Worm (Caenorhabditis elegans) whole organism, late embryonic: Measurements from ENCODE around the gene plc-2.

Experiments
- F13H6.1 ChIP-seq: sonication (generic microtip); optimal IDR thresholded peaks from 2 replicates; lab custom pipeline; 2016; ENCODE audit warnings: missing genetic modification characterization, missing compliant biosample characterization
- K09A11.1 ChIP-seq: sonication (generic microtip); optimal IDR thresholded peaks from 2 replicates; lab custom pipeline; 2017; ENCODE audit warnings: antibody characterized with exemption, mild to moderate bottlenecking, missing genetic modification characterization, missing compliant biosample characterization; ENCODE audit not compliant: insufficient read depth
- T23F11.4 ChIP-seq: fragments of 200-800 bp; sonication (Bioruptor generic); optimal IDR thresholded peaks from 2 replicates; lab custom pipeline; 2018; ENCODE audit warnings: mild to moderate bottlenecking, missing genetic modification characterization, missing compliant biosample characterization
- Y22D7AL.16 ChIP-seq: sonication (generic microtip); optimal IDR thresholded peaks from 2 replicates; lab custom pipeline; 2016; ENCODE audit warnings: missing genetic modification characterization, missing compliant biosample characterization
- ahr-1 ChIP-seq: sonication (generic microtip); optimal IDR thresholded peaks from 2 replicates; lab custom pipeline; 2016; ENCODE audit warnings: missing genetic modification characterization, missing compliant biosample characterization
- ceh-22 ChIP-seq: sonication (generic microtip); optimal IDR thresholded peaks from 2 replicates; lab custom pipeline; 2017; ENCODE audit warnings: missing biosample characterization, missing genetic modification characterization
- ceh-30 ChIP-seq: fragments of 150-350 bp; optimal IDR thresholded peaks from 2 replicates; lab custom pipeline; 2014; ENCODE audit warnings: missing biosample characterization, missing genetic modification characterization
- ceh-45 ChIP-seq: fragments of 200-800 bp; sonication (Bioruptor generic); IDR thresholded peaks from 2 replicates; pipeline ENCODE4 v1.3.6; 2022; ENCODE audit warnings: missing genetic modification reagents, missing genetic modification characterization, missing compliant biosample characterization
- ceh-48 ChIP-seq: sonication (generic microtip); optimal IDR thresholded peaks from 2 replicates; lab custom pipeline; 2016; ENCODE audit warnings: missing genetic modification characterization, inconsistent platforms, missing compliant biosample characterization
- ceh-6 ChIP-seq: fragments of 200-800 bp; sonication (Bioruptor generic); optimal IDR thresholded peaks from 2 replicates; lab custom pipeline; 2018; ENCODE audit warnings: mild to moderate bottlenecking, missing genetic modification characterization, missing compliant biosample characterization
- ceh-9 ChIP-seq: sonication (generic microtip); optimal IDR thresholded peaks from 2 replicates; lab custom pipeline; 2016; ENCODE audit warnings: mild to moderate bottlenecking, missing genetic modification characterization, inconsistent platforms, missing compliant biosample characterization
- dmd-4 ChIP-seq: sonication (generic microtip); optimal IDR thresholded peaks from 2 replicates; lab custom pipeline; 2016; ENCODE audit warnings: borderline replicate concordance, missing genetic modification characterization, missing compliant biosample characterization
- elt-4 ChIP-seq: sonication (generic microtip); optimal IDR thresholded peaks from 2 replicates; lab custom pipeline; 2016; ENCODE audit warnings: missing genetic modification characterization, missing compliant biosample characterization
- ets-4 ChIP-seq: sonication (generic microtip); optimal IDR thresholded peaks from 2 replicates; lab custom pipeline; 2016; ENCODE audit warnings: missing genetic modification characterization, missing compliant biosample characterization
- eyg-1 ChIP-seq: sonication (generic microtip); optimal IDR thresholded peaks from 2 replicates; lab custom pipeline; 2016; ENCODE audit warnings: missing genotype, missing genetic modification characterization, missing compliant biosample characterization
- fkh-10 ChIP-seq: fragments of 150-350 bp; optimal IDR thresholded peaks from 2 replicates; lab custom pipeline; 2014; ENCODE audit warnings: missing biosample characterization, missing genetic modification reagents, missing genetic modification characterization
- hlh-15 ChIP-seq: sonication (generic microtip); optimal IDR thresholded peaks from 2 replicates; lab custom pipeline; 2016; ENCODE audit warnings: missing genetic modification characterization, missing compliant biosample characterization
- hlh-30 ChIP-seq: sonication (generic microtip); optimal IDR thresholded peaks from 2 replicates; lab custom pipeline; 2017; ENCODE audit warnings: antibody characterized with exemption, missing genetic modification characterization, missing compliant biosample characterization; ENCODE audit not compliant: insufficient read depth
- hlh-8 ChIP-seq: sonication (generic microtip); optimal IDR thresholded peaks from 2 replicates; lab custom pipeline; 2016; ENCODE audit warnings: missing genotype, missing genetic modification characterization, missing compliant biosample characterization
- lim-6 ChIP-seq: sonication (generic microtip); optimal IDR thresholded peaks from 2 replicates; lab custom pipeline; 2016; ENCODE audit warnings: missing genetic modification characterization, missing compliant biosample characterization
- nfya-1 ChIP-seq: sonication (generic microtip); optimal IDR thresholded peaks from 2 replicates; lab custom pipeline; 2017; ENCODE audit warnings: missing genetic modification characterization, mild to moderate bottlenecking, missing compliant biosample characterization, antibody characterized with exemption, moderate library complexity
- nhr-11 ChIP-seq: fragments of 150-350 bp; optimal IDR thresholded peaks from 2 replicates; lab custom pipeline; 2014; ENCODE audit warnings: missing biosample characterization, missing genetic modification characterization
- npax-4 ChIP-seq: sonication (generic microtip); optimal IDR thresholded peaks from 2 replicates; lab custom pipeline; 2016; ENCODE audit warnings: missing genetic modification characterization, missing compliant biosample characterization
- pat-9 ChIP-seq: fragments of 200-800 bp; sonication (Bioruptor generic); optimal IDR thresholded peaks from 2 replicates; lab custom pipeline; 2018; ENCODE audit warnings: mild to moderate bottlenecking, missing genetic modification characterization, moderate library complexity, missing compliant biosample characterization
- pha-2 ChIP-seq: sonication (generic microtip); optimal IDR thresholded peaks from 2 replicates; lab custom pipeline; 2017; ENCODE audit warnings: mild to moderate bottlenecking, missing genetic modification characterization, missing compliant biosample characterization
- pha-4 ChIP-seq: fragments of 150-350 bp; optimal IDR thresholded peaks from 2 replicates; lab custom pipeline; 2018; ENCODE audit warnings: missing biosample characterization, missing genetic modification reagents, missing genetic modification characterization
- pqm-1 ChIP-seq: sonication (generic microtip); optimal IDR thresholded peaks from 2 replicates; lab custom pipeline; 2016; ENCODE audit warnings: missing genetic modification characterization, missing compliant biosample characterization
- sox-4 ChIP-seq: sonication (generic microtip); optimal IDR thresholded peaks from 2 replicates; lab custom pipeline; 2017; ENCODE audit warnings: mild to moderate bottlenecking, missing genetic modification characterization, inconsistent platforms, missing compliant biosample characterization
- syd-9 ChIP-seq: sonication (generic microtip); optimal IDR thresholded peaks from 2 replicates; lab custom pipeline; 2016; ENCODE audit warnings: mild to moderate bottlenecking, missing genetic modification characterization, moderate library complexity, missing compliant biosample characterization
- ttx-3 ChIP-seq: sonication (generic microtip); optimal IDR thresholded peaks from 2 replicates; lab custom pipeline; 2016; ENCODE audit warnings: missing genetic modification reagents, missing genetic modification characterization, missing compliant biosample characterization
- ztf-16 ChIP-seq: sonication (generic microtip); optimal IDR thresholded peaks from 2 replicates; lab custom pipeline; 2017; ENCODE audit warnings: missing genetic modification characterization, missing compliant biosample characterization

plc-2 gene

ce11 chrV:15235661-15236060 is 43.3 kb downstream of the plc-2 start, which contains the start of gene nhr-164:
TSS of gene nhr-164 (minus strand) at chrV:15235761.
- TF ChIP-seq hlh-15 (tag; lab: Kevin White, UChicago) = no peak
- no peak for TF ChIP-seq elt-4 (tag; lab: Kevin White, UChicago)
- TF ChIP-seq K09A11.1 (tag; lab: Kevin White, UChicago) = no peak
- no peak for TF ChIP-seq pha-4 (tag; lab: Kevin White, UChicago)
- no peak for TF ChIP-seq dmd-4 (tag; lab: Kevin White, UChicago)
- no peak for TF ChIP-seq hlh-30 (tag; lab: Kevin White, UChicago)
- no peak for TF ChIP-seq T23F11.4 (GFP tag; lab: Kevin White, UChicago)
- TF ChIP-seq eyg-1 (tag; lab: Kevin White, UChicago) = no peak
- TF ChIP-seq nhr-11 (tag; lab: Kevin White, UChicago) = no peak
- TF ChIP-seq pqm-1 (tag; lab: Kevin White, UChicago) = no peak
- no peak for TF ChIP-seq ahr-1 (tag; lab: Kevin White, UChicago)
- TF ChIP-seq Y22D7AL.16 (tag; lab: Kevin White, UChicago) = no peak
- TF ChIP-seq ztf-16 (tag; lab: Kevin White, UChicago) = no peak
- TF ChIP-seq ceh-6 (GFP tag; lab: Kevin White, UChicago) = no peak
- TF ChIP-seq npax-4 = no peak

ce11 chrV:15238552-15238951 is 46.2 kb downstream of the plc-2 start, which contains the start of gene srw-12:
TSS of gene srw-12 (minus strand) at chrV:15238652.
- TF ChIP-seq lim-6 = no peak

ce11 chrV:15240215-15240614 is 47.8 kb downstream of the plc-2 start, which contains the start of gene srw-11:
TSS of gene srw-11 (minus strand) at chrV:15240315.
- TF ChIP-seq ceh-45 (GFP tag; lab: Robert Waterston, UW) (no peak), K09A11.1 (tag; lab: Kevin White, UChicago) (no peak), ceh-22 (tag; lab: Kevin White, UChicago) (no peak), ttx-3 (tag; lab: Kevin White, UChicago) (no peak)

- no peak for TF ChIP-seq sox-4 (tag; lab: Kevin White, UChicago)
- TF ChIP-seq ets-4 (tag; lab: Kevin White, UChicago) = no peak
- no peak for TF ChIP-seq pha-4 (tag; lab: Kevin White, UChicago)
- no peak for TF ChIP-seq F13H6.1
- no peak for TF ChIP-seq ceh-9 (tag; lab: Kevin White, UChicago)
- TF ChIP-seq pha-2 (tag; lab: Kevin White, UChicago) = no peak
- TF ChIP-seq ztf-16 (tag; lab: Kevin White, UChicago) = no peak
- no peak for TF ChIP-seq fkh-10 (GFP tag; lab: Kevin White, UChicago)
- no peak for TF ChIP-seq ceh-30 (tag; lab: Kevin White, UChicago)
- TF ChIP-seq nfya-1 (tag; lab: Kevin White, UChicago) = no peak
Observed at ce11 chrV:15241259-15241658, 48.9 kb downstream of the plc-2 start, which contains the start of gene chil-12. TSS of gene chil-12 (plus strand) at chrV:15241559.

- TF ChIP-seq dmd-4 (tag; lab: Kevin White, UChicago) = no peak
- TF ChIP-seq hlh-8 (tag; lab: Kevin White, UChicago) = no peak
- TF ChIP-seq ceh-48 (tag; lab: Kevin White, UChicago) = no peak
- no peak for TF ChIP-seq ahr-1 (tag; lab: Kevin White, UChicago)
- no peak for TF ChIP-seq pat-9
- TF ChIP-seq nfya-1 (tag; lab: Kevin White, UChicago) = no peak
- no peak for TF ChIP-seq syd-9 (tag; lab: Kevin White, UChicago)
Observed at ce11 chrV:15244456-15244855, 52.1 kb downstream of the plc-2 start, which contains the start of gene kin-30. TSS of gene kin-30 (plus strand) at chrV:15244756.
